Fruit fly (Drosophila melanogaster): ENCODE measurements around the gene CG4213.

- TF ChIP-seq ttk (optimal IDR thresholded peaks at IDR 0.05) (no peak), h (optimal IDR thresholded peaks at IDR 0.05) (no peak), Myc (optimal IDR thresholded peaks at IDR 0.05) (no peak), psq (optimal IDR thresholded peaks at IDR 0.05) (no peak)
Measured at dm6 chr2L:371747-372146, 30.3 kb downstream of the CG4213 start.
